Fruit fly (Drosophila melanogaster) Kc167 (cell line): ENCODE measurements around the gene CG4596.

Experiments
- Myc ChIP-seq: fragments of >200 bp; optimal IDR thresholded peaks from 2 replicates; lab custom pipeline; 2017; ENCODE audit warnings: missing external identifiers
- Sin3A ChIP-seq: fragments of >200 bp; optimal IDR thresholded peaks from 2 replicates; lab custom pipeline; 2018; ENCODE audit warnings: missing external identifiers
- h ChIP-seq: fragments of >200 bp; optimal IDR thresholded peaks from 3 replicates; lab custom pipeline; 2018; ENCODE audit warnings: missing external identifiers
- insv ChIP-seq: fragments of >200 bp; optimal IDR thresholded peaks from 3 replicates; lab custom pipeline; 2018; ENCODE audit warnings: missing external identifiers
- psq ChIP-seq: fragments of >200 bp; optimal IDR thresholded peaks from 2 replicates; lab custom pipeline; 2017; ENCODE audit warnings: missing external identifiers
- ttk ChIP-seq: sonication (Bioruptor generic); optimal IDR thresholded peaks from 2 replicates; lab custom pipeline; 2017; ENCODE audit warnings: missing external identifiers

CG4596 gene

DNA sequence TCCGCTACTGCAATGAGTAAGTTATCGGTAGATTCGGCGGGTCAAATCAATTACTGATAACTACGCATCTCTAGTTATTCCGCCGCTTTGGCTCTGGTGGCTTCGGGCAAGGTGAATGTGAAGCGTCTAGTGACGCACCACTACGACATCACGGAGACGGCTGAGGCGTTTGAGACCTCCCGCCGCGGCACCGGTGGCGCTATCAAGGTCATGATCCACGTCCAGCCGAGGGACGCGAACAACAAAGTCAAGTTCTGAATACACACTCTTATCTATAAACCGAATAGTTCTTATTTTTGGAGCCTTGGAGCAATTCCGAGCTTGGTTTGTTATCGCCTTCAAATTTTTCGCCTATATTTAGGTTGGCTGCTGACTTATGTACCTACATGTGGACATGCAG is 5.0 kb downstream of the CG4596 start:
- no peak for TF ChIP-seq Sin3A
- TF ChIP-seq insv: no peak
- TF ChIP-seq psq (lab: Kevin White, UChicago): no peak
- no peak for TF ChIP-seq Myc
- no peak for TF ChIP-seq h (lab: Kevin White, UChicago)
- TF ChIP-seq ttk (lab: Kevin White, UChicago): no peak

DNA sequence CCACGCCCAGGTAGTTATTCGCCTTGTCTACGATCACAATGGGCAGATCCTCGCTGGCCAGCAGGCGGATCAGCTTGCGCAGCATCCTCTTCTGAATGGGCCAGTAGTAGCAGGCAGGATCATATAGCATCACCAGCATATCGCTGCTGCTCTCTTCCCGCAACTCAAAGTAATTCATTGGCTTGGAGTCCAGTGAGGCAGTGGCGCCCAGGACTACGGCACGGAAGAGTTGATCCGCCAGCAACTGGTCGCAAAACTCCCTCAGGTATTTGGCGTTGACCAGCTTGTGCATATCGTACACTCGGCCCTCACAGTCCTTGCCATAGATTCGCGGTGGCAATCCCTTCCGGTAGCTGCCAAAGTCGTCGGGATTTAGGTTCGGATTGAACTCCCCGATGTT is 5.8 kb downstream of the CG4596 start:
- TF ChIP-seq insv: no peak
- TF ChIP-seq h (lab: Kevin White, UChicago): no peak
- no peak for TF ChIP-seq Myc
- no peak for TF ChIP-seq Sin3A
- TF ChIP-seq psq (lab: Kevin White, UChicago): no peak
- no peak for TF ChIP-seq ttk (lab: Kevin White, UChicago)

DNA sequence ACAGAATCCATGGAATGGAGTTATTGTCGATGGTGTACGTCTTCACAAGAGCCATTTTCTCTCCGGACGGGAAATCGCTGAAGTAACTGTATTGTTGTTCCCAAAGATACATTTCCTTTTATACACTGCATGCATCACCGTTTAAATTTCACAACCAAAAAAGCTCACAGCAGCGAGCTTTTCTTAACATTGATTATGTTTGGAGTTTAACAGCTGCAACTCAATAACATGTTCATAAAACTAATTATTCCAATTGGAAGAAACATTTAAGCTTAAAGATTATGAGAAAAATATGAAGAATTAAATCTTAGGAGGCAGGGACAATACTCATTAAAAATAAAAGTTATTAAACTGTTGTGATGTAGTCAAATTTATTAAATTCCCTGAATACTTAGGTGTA is 6.4 kb downstream of the CG4596 start, which contains the start of gene CG14695:
Gene CG14695, minus strand, starts transcription at position 101 of the 400 bp plus-strand sequence.
- TF ChIP-seq psq (lab: Kevin White, UChicago) (no peak), Sin3A (no peak), Myc (no peak), ttk (lab: Kevin White, UChicago) (no peak)

DNA sequence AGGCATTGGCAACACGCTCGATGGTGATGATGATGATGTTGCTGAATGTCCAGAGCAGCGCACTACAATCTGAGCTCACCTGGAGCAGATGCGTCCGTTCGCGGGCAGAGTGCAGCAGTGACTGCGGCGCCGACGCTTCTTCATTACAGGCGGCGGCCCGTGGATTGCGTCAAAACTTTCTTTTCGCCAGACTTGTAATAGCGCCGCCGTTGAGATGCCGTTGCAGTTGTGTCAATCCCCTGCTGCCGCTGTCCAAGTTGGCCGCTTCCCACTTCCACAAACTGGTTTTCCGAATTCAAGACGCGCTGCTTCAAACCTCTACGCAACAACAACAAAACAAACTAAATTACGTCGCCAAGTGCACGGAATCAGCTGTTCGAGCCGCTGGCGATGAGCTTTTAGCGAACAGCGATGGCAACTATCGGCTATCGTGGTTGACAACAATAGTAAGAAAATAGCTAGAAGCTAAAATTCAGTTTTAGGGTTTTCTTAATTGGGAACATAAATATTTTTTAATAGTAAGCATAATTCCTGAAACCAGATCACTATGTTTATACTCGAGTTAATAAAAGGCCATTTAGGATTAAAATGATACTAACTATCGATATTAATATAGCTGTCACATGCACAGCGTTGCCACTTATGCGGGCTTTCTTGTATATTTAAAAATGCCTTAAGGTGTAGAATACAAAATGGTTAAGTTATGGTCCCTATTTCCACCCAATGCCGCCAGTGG is 9.2 kb downstream of the CG4596 start, which contains the start of gene Tpc1:
Gene Tpc1, minus strand, starts transcription at position 365 of the 736 bp plus-strand sequence.
- no peak for TF ChIP-seq ttk (lab: Kevin White, UChicago)

DNA sequence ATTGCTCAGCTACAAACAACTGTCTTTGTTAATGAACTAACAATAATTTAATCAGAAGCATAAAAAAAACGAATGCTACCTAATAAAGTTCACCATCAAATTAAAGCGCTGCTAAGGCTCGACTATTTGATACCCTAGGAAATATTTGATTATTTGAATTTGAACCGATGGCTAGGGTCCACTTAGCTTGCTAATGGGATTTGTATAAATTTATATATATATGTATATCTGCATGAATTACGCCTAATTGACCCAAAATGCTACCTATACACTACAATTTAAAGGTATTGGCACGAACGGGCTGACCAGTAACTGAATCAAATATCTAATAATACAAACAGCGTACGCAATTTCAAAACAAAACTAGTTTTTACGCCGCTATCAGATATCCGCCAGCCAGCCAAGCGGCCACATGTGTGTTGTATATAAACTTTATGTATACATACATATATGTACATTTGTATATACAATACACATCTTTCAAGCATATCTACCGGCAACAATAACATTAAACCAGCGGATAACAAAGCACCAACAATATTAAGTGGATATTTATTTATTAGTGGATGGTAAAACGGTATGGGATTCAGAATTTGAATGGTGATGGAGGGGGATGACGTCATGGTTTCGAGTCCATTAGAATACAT is 11.3 kb downstream of the CG4596 start:
- TF ChIP-seq psq (lab: Kevin White, UChicago): no peak
- TF ChIP-seq Myc: no peak
- no peak for TF ChIP-seq h (lab: Kevin White, UChicago)
- TF ChIP-seq insv: no peak
- no peak for TF ChIP-seq ttk (lab: Kevin White, UChicago)
- no peak for TF ChIP-seq Sin3A

DNA sequence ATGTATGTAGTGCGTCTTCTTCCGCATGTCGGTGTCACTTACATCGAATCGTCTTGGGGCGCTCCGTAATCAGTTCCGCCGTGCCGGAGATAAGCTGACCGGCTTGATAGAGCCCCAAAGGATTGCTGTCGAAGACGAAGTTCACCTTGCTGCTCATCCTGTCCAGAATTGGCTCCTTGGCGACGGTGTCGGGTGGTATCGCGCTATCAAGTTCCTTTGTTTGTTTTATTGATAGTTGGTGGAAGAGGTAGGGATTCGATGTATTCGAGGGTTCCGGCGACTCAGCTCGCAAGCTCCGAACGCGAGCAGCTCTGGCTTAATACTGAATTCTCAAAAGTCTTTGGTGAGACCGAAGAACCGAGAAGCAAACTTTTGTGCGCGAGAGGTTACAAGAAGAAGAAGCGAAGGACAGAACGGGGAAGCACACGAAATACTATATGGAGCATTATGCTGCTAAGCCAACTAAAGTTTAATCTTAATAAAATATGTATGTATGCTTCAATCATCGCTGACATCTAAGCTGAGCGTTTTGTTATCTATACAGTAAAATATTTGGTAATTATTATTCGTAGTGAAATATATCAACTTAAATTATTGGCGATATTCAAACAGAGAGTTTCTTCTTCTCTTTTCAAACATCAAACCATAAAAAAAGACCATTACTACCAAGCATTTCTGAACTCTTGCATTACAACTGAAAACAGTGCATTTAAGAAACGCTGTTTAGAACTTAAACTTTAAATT is 12.0 kb downstream of the CG4596 start, which contains the start of gene CG14696:
Gene CG14696, minus strand, starts transcription at position 324 of the 744 bp plus-strand sequence.
- no peak for TF ChIP-seq h (lab: Kevin White, UChicago)
- TF ChIP-seq ttk (lab: Kevin White, UChicago): no peak
- no peak for TF ChIP-seq psq (lab: Kevin White, UChicago)
- no peak for TF ChIP-seq Sin3A
- no peak for TF ChIP-seq insv
- TF ChIP-seq Myc: no peak

DNA sequence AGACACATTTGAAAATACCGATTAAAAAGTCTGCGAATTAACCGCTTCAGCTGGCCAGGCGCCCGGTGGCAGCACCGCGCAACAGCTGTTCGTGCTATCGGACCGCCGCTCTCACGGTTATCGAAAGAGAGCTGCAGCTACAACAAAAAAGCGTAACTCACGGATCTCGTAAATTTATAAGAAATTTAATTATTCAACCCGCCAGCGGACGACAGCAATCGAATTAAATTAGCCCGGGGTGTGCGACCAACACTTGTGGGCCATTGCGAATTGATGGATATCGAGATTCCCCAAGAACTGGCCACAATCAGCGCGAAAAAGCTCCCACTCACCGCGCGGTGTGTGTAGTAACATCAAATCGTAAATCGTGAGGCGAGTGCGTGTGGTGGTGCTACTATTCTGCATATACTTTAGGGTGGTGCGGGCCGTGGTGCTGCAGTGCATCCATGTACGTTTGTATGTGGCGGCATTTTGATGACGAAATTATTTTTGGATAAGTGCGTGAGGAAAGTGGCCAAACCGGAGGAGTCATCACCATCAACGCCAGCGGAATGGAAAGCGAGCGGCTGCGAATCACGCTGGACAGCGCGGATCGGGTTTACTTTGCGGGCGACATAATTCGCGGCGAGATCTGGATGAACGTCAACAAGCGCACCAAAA is 12.7 kb downstream of the CG4596 start, which contains the start of gene Leash:
Gene Leash, plus strand, starts transcription at position 119 of the 660 bp plus-strand sequence.
- TF ChIP-seq Sin3A (no peak), h (lab: Kevin White, UChicago) (no peak), psq (lab: Kevin White, UChicago) (no peak), insv (no peak), Myc (no peak), ttk (lab: Kevin White, UChicago) (no peak)

DNA sequence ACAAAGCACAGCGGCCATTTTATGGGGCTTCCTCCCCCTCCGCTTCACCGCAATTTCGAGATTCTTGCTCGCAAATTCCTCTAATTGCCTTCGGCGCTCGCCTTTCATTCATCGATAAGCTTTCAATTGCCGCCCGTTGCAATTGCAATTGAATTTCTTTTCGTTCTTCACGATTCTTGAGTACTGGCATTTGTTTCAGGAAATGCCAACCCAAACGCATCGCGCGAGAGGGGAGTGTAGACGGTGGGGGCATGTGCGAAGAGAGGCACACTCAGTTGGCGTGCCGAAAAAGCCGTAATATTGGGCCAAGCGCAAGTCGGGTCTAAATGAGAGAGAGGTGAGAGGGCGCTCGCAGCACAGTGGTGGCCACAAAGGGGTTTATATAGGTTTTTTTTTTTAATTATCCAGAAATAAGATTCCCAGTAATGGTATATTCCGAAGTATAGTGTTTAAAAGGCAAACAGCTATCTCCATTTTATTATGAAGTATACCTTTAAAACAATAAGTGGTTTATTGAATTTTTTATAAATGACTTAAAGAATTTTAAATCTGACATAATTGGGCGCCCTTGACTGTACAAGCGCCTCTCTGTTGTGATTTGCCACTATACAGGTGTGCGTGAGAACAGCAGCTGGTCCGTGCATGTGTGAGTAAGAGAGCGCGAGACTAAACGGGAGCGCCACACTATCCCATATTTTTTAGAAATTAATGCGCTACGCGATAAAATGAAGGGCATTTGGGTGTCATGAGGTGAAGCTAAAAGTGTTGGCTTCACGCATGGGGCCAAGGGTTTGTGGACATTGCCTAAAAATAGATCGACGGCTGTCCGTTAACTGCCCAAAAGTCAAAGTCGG is 13.9 kb downstream of the CG4596 start:
- TF ChIP-seq h (lab: Kevin White, UChicago) (no peak), psq (lab: Kevin White, UChicago) (no peak), ttk (lab: Kevin White, UChicago) (no peak), insv (no peak), Sin3A (no peak), Myc (no peak)

DNA sequence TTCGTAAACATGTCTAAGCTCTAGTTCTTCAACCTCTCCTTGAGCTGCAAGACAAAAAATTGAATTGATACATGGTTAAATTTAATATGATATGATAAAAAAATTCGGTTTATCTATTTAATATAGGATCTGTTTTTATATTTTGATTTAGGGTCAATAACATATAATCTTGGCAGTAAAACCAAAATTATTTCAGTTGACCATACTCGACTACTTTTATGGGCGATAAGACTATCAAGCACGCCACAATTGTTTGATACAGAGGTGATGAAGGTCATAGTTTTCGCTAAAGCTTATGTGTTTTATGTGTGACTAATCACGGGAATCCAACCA is 15.4 kb downstream of the CG4596 start:
- TF ChIP-seq insv (no peak), ttk (lab: Kevin White, UChicago) (no peak), Sin3A (no peak), h (lab: Kevin White, UChicago) (no peak), Myc (no peak), psq (lab: Kevin White, UChicago) (no peak)

DNA sequence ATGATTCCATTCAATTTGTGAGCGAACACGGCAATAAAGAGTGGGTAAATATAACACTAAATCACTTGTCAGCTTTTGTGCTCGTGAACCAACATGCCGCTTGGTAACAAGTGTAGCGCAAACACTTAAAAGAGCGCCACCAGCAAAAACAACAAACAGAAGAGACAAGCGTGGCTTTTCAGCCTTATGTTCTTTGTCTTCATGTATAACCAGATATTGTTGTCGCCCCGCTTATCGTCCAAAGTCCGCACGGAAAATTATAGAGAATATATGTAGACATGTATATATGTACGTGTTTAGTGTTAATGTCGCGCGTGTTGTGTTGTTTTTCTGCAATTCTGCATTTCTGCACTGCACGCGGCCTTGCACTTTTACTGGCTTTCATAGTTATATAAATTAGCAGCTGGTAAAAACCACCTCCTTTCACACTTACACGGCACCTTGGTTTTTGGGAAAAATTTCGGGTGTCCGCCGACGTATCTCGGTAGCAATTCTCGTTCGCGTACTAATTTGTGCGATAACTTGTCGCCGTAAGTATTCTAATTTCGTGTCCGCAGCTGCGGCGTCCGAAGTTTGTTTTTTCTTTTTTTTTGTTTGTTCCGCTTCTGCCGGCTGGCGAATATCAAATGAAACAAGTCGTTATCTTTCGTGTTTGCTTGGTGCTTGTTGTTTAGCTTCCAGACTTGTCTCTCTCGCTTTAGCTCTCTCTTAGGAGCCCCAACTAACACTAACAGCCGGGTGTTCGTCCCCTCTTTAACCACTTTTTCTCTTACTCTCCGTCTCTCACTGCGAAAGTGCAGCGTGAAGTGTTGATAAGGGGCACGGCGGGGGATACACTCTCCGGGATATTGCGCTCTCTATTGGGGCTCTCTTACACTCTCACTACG is 16.0 kb downstream of the CG4596 start:
- TF ChIP-seq insv (no peak), h (lab: Kevin White, UChicago) (no peak), ttk (lab: Kevin White, UChicago) (no peak), Myc (no peak), Sin3A (no peak), psq (lab: Kevin White, UChicago) (no peak)
